Worm (Caenorhabditis elegans) whole organism, L3 larva: ENCODE measurements around the gene Y73B6BL.12.
A peak's percentile ranks its signal among the peaks of the same experiment; 100 is the strongest.

ENCODE experiments used
- R02D3.7 ChIP-seq: fragments of 150-350 bp; optimal IDR thresholded peaks from 2 replicates; lab custom pipeline; 2014; ENCODE audit warnings: missing biosample characterization, missing genetic modification characterization
- ZK546.5 ChIP-seq: sonication (generic microtip); optimal IDR thresholded peaks from 2 replicates; lab custom pipeline; 2017; ENCODE audit warnings: missing biosample characterization, missing genetic modification characterization
- aly-2 ChIP-seq: fragments of 150-350 bp; optimal IDR thresholded peaks from 2 replicates; lab custom pipeline; 2014; ENCODE audit warnings: missing biosample characterization, missing genetic modification characterization
- ama-1 ChIP-seq: fragments of 150-350 bp; optimal IDR thresholded peaks from 2 replicates; lab custom pipeline; 2018
- ceh-16 ChIP-seq: sonication (generic microtip); optimal IDR thresholded peaks from 2 replicates; lab custom pipeline; 2017; ENCODE audit warnings: missing biosample characterization, missing genetic modification characterization
- ceh-28 ChIP-seq: fragments of 150-350 bp; optimal IDR thresholded peaks from 2 replicates; lab custom pipeline; 2014; ENCODE audit warnings: missing biosample characterization, missing genetic modification reagents, missing genetic modification characterization
- ceh-82 ChIP-seq: fragments of 150-350 bp; optimal IDR thresholded peaks from 2 replicates; lab custom pipeline; 2014; ENCODE audit warnings: missing biosample characterization, missing genetic modification characterization
- ceh-9 ChIP-seq: sonication (generic microtip); optimal IDR thresholded peaks from 2 replicates; lab custom pipeline; 2018; ENCODE audit warnings: missing biosample characterization, missing genetic modification characterization
- daf-12 ChIP-seq: fragments of 150-350 bp; optimal IDR thresholded peaks from 2 replicates; lab custom pipeline; 2014; ENCODE audit warnings: missing biosample characterization, missing genetic modification reagents, missing genetic modification characterization
- egl-27 ChIP-seq: sonication (generic microtip); optimal IDR thresholded peaks from 4 replicates; lab custom pipeline; 2017; ENCODE audit warnings: missing biosample characterization, missing genetic modification reagents, missing genetic modification characterization
- egl-5 ChIP-seq: fragments of 150-350 bp; optimal IDR thresholded peaks from 2 replicates; lab custom pipeline; 2017; ENCODE audit warnings: missing biosample characterization, missing genetic modification reagents, missing genetic modification characterization, inconsistent platforms
- elt-1 ChIP-seq: fragments of 150-350 bp; optimal IDR thresholded peaks from 2 replicates; lab custom pipeline; 2014; ENCODE audit warnings: missing biosample characterization, missing genetic modification characterization
- elt-2 ChIP-seq: sonication (generic microtip); optimal IDR thresholded peaks from 2 replicates; lab custom pipeline; 2016; ENCODE audit warnings: missing genetic modification reagents, mild to moderate bottlenecking, missing genetic modification characterization, missing compliant biosample characterization
- elt-3 ChIP-seq, 3 experiments: fragments of 150-350 bp in 1 of 3; sonication (generic microtip) in 2 of 3; optimal IDR thresholded peaks; 2 replicates in 2 of 3; 4 replicates in 1 of 3; lab custom pipeline; 2014 to 2017; ENCODE audit warnings: missing biosample characterization in 3 of 3, missing genetic modification characterization in 3 of 3
- eor-1 ChIP-seq, 2 experiments: fragments of 150-350 bp; optimal IDR thresholded peaks; 2 replicates each; lab custom pipeline; 2014 to 2018; ENCODE audit warnings: missing biosample characterization in 2 of 2, missing genetic modification characterization in 2 of 2
- fkh-10 ChIP-seq: sonication (generic microtip); optimal IDR thresholded peaks from 2 replicates; lab custom pipeline; 2017; ENCODE audit warnings: missing biosample characterization, missing genetic modification reagents, missing genetic modification characterization
- fkh-2 ChIP-seq: fragments of 150-350 bp; optimal IDR thresholded peaks from 2 replicates; lab custom pipeline; 2014; ENCODE audit warnings: missing biosample characterization, missing genetic modification reagents, missing genetic modification characterization
- fos-1 ChIP-seq: fragments of 150-350 bp; optimal IDR thresholded peaks from 2 replicates; lab custom pipeline; 2014; ENCODE audit warnings: missing biosample characterization, missing genetic modification characterization
- hmg-11 ChIP-seq: sonication (generic microtip); optimal IDR thresholded peaks from 2 replicates; lab custom pipeline; 2016; ENCODE audit warnings: missing genetic modification characterization, missing compliant biosample characterization
- jun-1 ChIP-seq: fragments of 150-350 bp; optimal IDR thresholded peaks from 2 replicates; lab custom pipeline; 2014; ENCODE audit warnings: missing biosample characterization, missing genetic modification reagents, missing genetic modification characterization
- lin-15B ChIP-seq: fragments of 150-350 bp; optimal IDR thresholded peaks from 2 replicates; lab custom pipeline; 2014; ENCODE audit warnings: missing biosample characterization, missing genetic modification characterization
- lin-39 ChIP-seq: fragments of 150-350 bp; optimal IDR thresholded peaks from 2 replicates; lab custom pipeline; 2018; ENCODE audit warnings: missing biosample characterization, missing genetic modification reagents, missing genetic modification characterization
- lsy-12 ChIP-seq: sonication (generic microtip); optimal IDR thresholded peaks from 2 replicates; lab custom pipeline; 2016; ENCODE audit warnings: mild to moderate bottlenecking, missing genetic modification characterization, missing compliant biosample characterization
- mdl-1 ChIP-seq: fragments of 150-350 bp; optimal IDR thresholded peaks from 2 replicates; lab custom pipeline; 2014; ENCODE audit warnings: missing biosample characterization, missing genetic modification characterization
- mml-1 ChIP-seq: fragments of 150-350 bp; sonication (generic microtip); optimal IDR thresholded peaks from 3 replicates; lab custom pipeline; 2014; ENCODE audit warnings: missing biosample characterization, missing genetic modification characterization
- nfya-1 ChIP-seq: sonication (generic microtip); optimal IDR thresholded peaks from 2 replicates; lab custom pipeline; 2017; ENCODE audit warnings: missing genetic modification characterization, mild to moderate bottlenecking, missing compliant biosample characterization, antibody characterized with exemption, moderate library complexity; ENCODE audit not compliant: insufficient read depth
- nhr-11 ChIP-seq: fragments of 150-350 bp; optimal IDR thresholded peaks from 2 replicates; lab custom pipeline; 2014; ENCODE audit warnings: missing biosample characterization, missing genetic modification characterization
- nhr-12 ChIP-seq: fragments of 150-350 bp; optimal IDR thresholded peaks from 2 replicates; lab custom pipeline; 2014; ENCODE audit warnings: missing biosample characterization, missing genetic modification characterization
- nhr-23 ChIP-seq: fragments of 150-350 bp; optimal IDR thresholded peaks from 2 replicates; lab custom pipeline; 2014; ENCODE audit warnings: missing biosample characterization, missing genetic modification reagents, missing genetic modification characterization
- nhr-237 ChIP-seq: fragments of 150-350 bp; optimal IDR thresholded peaks from 2 replicates; lab custom pipeline; 2014; ENCODE audit warnings: missing biosample characterization, missing genetic modification characterization
- nhr-25 ChIP-seq: sonication (generic microtip); optimal IDR thresholded peaks from 2 replicates; lab custom pipeline; 2017; ENCODE audit warnings: missing biosample characterization, missing genetic modification characterization
- nhr-28 ChIP-seq: fragments of 150-350 bp; optimal IDR thresholded peaks from 2 replicates; lab custom pipeline; 2014; ENCODE audit warnings: missing biosample characterization, missing genetic modification characterization
- nhr-43 ChIP-seq: sonication (generic microtip); optimal IDR thresholded peaks from 2 replicates; lab custom pipeline; 2016; ENCODE audit warnings: mild to moderate bottlenecking, missing genetic modification characterization, missing compliant biosample characterization; ENCODE audit not compliant: poor library complexity, severe bottlenecking
- nhr-67 ChIP-seq: fragments of 150-350 bp; optimal IDR thresholded peaks from 2 replicates; lab custom pipeline; 2014; ENCODE audit warnings: missing biosample characterization, missing genetic modification characterization
- nhr-76 ChIP-seq: fragments of 150-350 bp; sonication (generic microtip); optimal IDR thresholded peaks from 5 replicates; lab custom pipeline; 2014; ENCODE audit warnings: missing biosample characterization, missing genetic modification characterization
- nhr-77 ChIP-seq: fragments of 150-350 bp; optimal IDR thresholded peaks from 2 replicates; lab custom pipeline; 2014; ENCODE audit warnings: missing biosample characterization, missing genetic modification characterization
- pha-4 ChIP-seq: fragments of 150-350 bp; optimal IDR thresholded peaks from 2 replicates; lab custom pipeline; 2014; ENCODE audit warnings: missing biosample characterization, missing genetic modification reagents, missing genetic modification characterization
- pqm-1 ChIP-seq: fragments of 150-350 bp; optimal IDR thresholded peaks from 2 replicates; lab custom pipeline; 2017; ENCODE audit warnings: missing biosample characterization, missing genetic modification characterization, inconsistent platforms
- sea-2 ChIP-seq: fragments of 150-350 bp; sonication (generic microtip); optimal IDR thresholded peaks from 4 replicates; lab custom pipeline; 2014; ENCODE audit warnings: missing biosample characterization, missing genetic modification reagents, missing genetic modification characterization
- skn-1 ChIP-seq: fragments of 150-350 bp; optimal IDR thresholded peaks from 2 replicates; lab custom pipeline; 2014; ENCODE audit warnings: missing biosample characterization, missing genetic modification characterization
- snpc-4 ChIP-seq: fragments of 150-350 bp; optimal IDR thresholded peaks from 2 replicates; lab custom pipeline; 2014; ENCODE audit warnings: missing biosample characterization, missing genetic modification characterization
- tbx-2 ChIP-seq: sonication (generic microtip); optimal IDR thresholded peaks from 2 replicates; lab custom pipeline; 2016; ENCODE audit warnings: mild to moderate bottlenecking, missing genetic modification characterization, missing compliant biosample characterization
- unc-39 ChIP-seq: sonication (generic microtip); optimal IDR thresholded peaks from 4 replicates; lab custom pipeline; 2017; ENCODE audit warnings: missing biosample characterization, missing genetic modification characterization
- unc-62 ChIP-seq: fragments of 150-350 bp; sonication (generic microtip); optimal IDR thresholded peaks from 4 replicates; lab custom pipeline; 2014; ENCODE audit warnings: missing biosample characterization, missing genetic modification reagents, missing genetic modification characterization
- zag-1 ChIP-seq: fragments of 150-350 bp; optimal IDR thresholded peaks from 2 replicates; lab custom pipeline; 2014; ENCODE audit warnings: missing biosample characterization, missing genetic modification characterization
- ztf-11 ChIP-seq: fragments of 150-350 bp; optimal IDR thresholded peaks from 2 replicates; lab custom pipeline; 2014; ENCODE audit warnings: missing biosample characterization, missing genetic modification characterization
- ztf-4 ChIP-seq: fragments of 150-350 bp; optimal IDR thresholded peaks from 2 replicates; lab custom pipeline; 2014; ENCODE audit warnings: missing biosample characterization, missing genetic modification characterization

Gene Y73B6BL.12

DNA sequence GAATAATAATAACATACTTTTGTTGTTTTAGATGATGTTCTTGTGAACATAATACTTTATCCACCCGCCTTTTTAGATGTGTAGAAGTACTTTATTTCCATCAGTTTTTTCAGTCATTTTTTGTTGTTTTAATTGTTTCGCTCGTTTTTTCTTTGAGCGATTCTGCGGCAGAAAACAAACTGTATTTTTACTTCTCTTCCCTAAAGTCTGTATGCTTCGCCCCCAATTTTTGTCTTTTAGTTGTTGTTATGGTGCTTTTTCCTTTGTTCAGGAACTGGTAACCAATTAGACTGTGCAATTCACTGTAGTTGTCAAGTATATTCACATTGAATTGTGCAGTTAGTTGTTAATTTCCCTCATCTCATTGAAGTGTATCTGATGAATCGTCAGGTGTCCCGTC lies 8.5 kb upstream of the Y73B6BL.12 start:
- no peak for TF ChIP-seq nhr-28 (tag; lab: Kevin White, UChicago)
- no peak for TF ChIP-seq pha-4 (tag; lab: Kevin White, UChicago)
- no peak for TF ChIP-seq unc-39
- TF ChIP-seq mdl-1 (tag; lab: Kevin White, UChicago), result no peak
- no peak for TF ChIP-seq ztf-4 (tag; lab: Kevin White, UChicago)
- no peak for TF ChIP-seq zag-1 (tag; lab: Kevin White, UChicago)
- no peak for TF ChIP-seq tbx-2 (tag; lab: Kevin White, UChicago)
- no peak for TF ChIP-seq pqm-1
- no peak for TF ChIP-seq ama-1 (lab: Kevin White, UChicago)
- TF ChIP-seq egl-5 (tag; lab: Kevin White, UChicago), result no peak
- no peak for TF ChIP-seq egl-27 (tag; lab: Kevin White, UChicago)

DNA sequence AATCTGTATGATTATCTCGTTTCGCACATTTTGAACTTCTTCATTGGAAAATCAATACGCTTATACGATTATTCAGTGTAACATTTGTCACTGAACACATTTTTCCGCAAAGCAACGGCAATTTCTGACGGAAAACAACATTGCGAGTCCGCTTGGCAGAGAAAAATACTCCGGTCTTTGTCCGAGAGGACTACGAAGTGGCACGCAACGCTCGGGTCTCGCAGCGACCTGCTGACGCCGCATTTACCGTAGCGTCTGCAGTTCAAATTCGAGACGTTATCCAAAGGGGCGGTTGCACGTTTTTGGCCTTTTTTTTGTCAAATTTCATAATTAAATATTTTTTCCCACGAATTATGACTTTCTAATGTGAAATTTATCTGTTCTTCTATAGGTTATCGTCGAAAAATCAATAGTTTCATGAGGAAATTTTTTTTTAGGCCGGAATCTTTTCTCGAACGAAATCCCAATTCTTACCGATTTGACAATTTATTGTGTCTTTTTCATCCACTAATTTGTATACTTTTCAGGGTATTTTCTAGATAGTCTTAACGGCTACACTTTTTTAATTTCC lies 6.5 kb upstream of the Y73B6BL.12 start, which contains the start of gene sqd-1:
sqd-1 (plus strand) TSS at position 521 of the 571 bp plus-strand sequence.
- TF ChIP-seq ceh-9 (tag; lab: Kevin White, UChicago), result no peak
- TF ChIP-seq skn-1, result peak; percentile 73
- TF ChIP-seq tbx-2 (tag; lab: Kevin White, UChicago), result peak; percentile 90
- TF ChIP-seq ama-1 (lab: Kevin White, UChicago), result peak; percentile 39
- peak; percentile 15 for TF ChIP-seq mdl-1 (tag; lab: Kevin White, UChicago)
- TF ChIP-seq pqm-1, result peak; percentile 83
- TF ChIP-seq R02D3.7, result peak; percentile 96
- TF ChIP-seq unc-62 (GFP tag; lab: Kevin White, UChicago), result peak; percentile 59
- TF ChIP-seq nhr-237, result no peak
- peak; percentile 79 for TF ChIP-seq elt-2 (tag; lab: Kevin White, UChicago)
- peak; percentile 76 for TF ChIP-seq ztf-4 (tag; lab: Kevin White, UChicago)
- TF ChIP-seq unc-39, result no peak
- no peak for TF ChIP-seq mml-1 (tag; lab: Kevin White, UChicago)
- TF ChIP-seq nhr-11, result peak; percentile 78
- peak; percentile 98 for TF ChIP-seq nhr-25 (tag; lab: Kevin White, UChicago)
- TF ChIP-seq nhr-76 (tag; lab: Kevin White, UChicago), result peak; percentile 1
- TF ChIP-seq daf-12 (tag; lab: Kevin White, UChicago), result no peak
- TF ChIP-seq eor-1 (tag; optimal IDR thresholded peaks at IDR 0.05; lab: Kevin White, UChicago), result no peak
- no peak for TF ChIP-seq nhr-12 (tag; lab: Kevin White, UChicago)
- TF ChIP-seq nhr-77 (tag; lab: Kevin White, UChicago), result peak; percentile 37
- TF ChIP-seq nhr-23, result peak; percentile 98
- peak; percentile 98 for TF ChIP-seq nfya-1 (tag; lab: Kevin White, UChicago)
- TF ChIP-seq nhr-43 (tag; lab: Kevin White, UChicago), result peak; percentile 96
- TF ChIP-seq nhr-67 (tag; lab: Kevin White, UChicago), result no peak
- TF ChIP-seq nhr-28 (tag; lab: Kevin White, UChicago), result no peak
- peak; percentile 97 for TF ChIP-seq lin-15B (tag; lab: Kevin White, UChicago)
- no peak for TF ChIP-seq fos-1 (tag; lab: Kevin White, UChicago)
- TF ChIP-seq lsy-12 (tag; lab: Kevin White, UChicago), result peak; percentile 98
- peak; percentile 99 for TF ChIP-seq lin-39 (tag; lab: Kevin White, UChicago)
- TF ChIP-seq ceh-16 (tag; lab: Kevin White, UChicago), result no peak
- no peak for TF ChIP-seq sea-2 (GFP tag; lab: Kevin White, UChicago)
- peak; percentile 92 for TF ChIP-seq hmg-11 (tag; lab: Kevin White, UChicago)
- peak; percentile 92 for TF ChIP-seq jun-1 (tag; lab: Kevin White, UChicago)
- TF ChIP-seq elt-1 (tag; lab: Kevin White, UChicago), result peak; percentile 55
- TF ChIP-seq ceh-28 (tag; lab: Kevin White, UChicago), result peak; percentile 84
- TF ChIP-seq egl-5 (tag; lab: Kevin White, UChicago), result peak; percentile 96
- peak; percentile 86 for TF ChIP-seq snpc-4 (tag; lab: Kevin White, UChicago)
- TF ChIP-seq pha-4 (tag; lab: Kevin White, UChicago), result peak; percentile 98
- TF ChIP-seq elt-3 (tag; optimal IDR thresholded peaks at IDR 0.05; lab: Kevin White, UChicago), result peak in 1 of 3 experiments; percentile 89
- peak; percentile 57 for TF ChIP-seq zag-1 (tag; lab: Kevin White, UChicago)
- TF ChIP-seq egl-27 (tag; lab: Kevin White, UChicago), result peak; percentile 78
- no peak for TF ChIP-seq aly-2 (tag; lab: Kevin White, UChicago)
- TF ChIP-seq ZK546.5 (tag; lab: Kevin White, UChicago), result peak; percentile 100
- TF ChIP-seq ztf-11, result no peak
- peak; percentile 79 for TF ChIP-seq fkh-10 (GFP tag; lab: Kevin White, UChicago)
- peak; percentile 83 for TF ChIP-seq ceh-82 (tag; lab: Kevin White, UChicago)
- TF ChIP-seq fkh-2 (tag; lab: Kevin White, UChicago), result no peak
